Fruit fly (Drosophila melanogaster) whole organism, embryonic: Measurements from ENCODE around the gene fig.

Experiments
- Bgb ChIP-seq: fragments of 200-800 bp; sonication (Bioruptor generic); IDR thresholded peaks from 2 replicates; pipeline ENCODE4 v1.3.6; 2022; ENCODE audit warnings: missing biosample characterization, missing genetic modification characterization; ENCODE audit not compliant: partially characterized antibody
- Blimp-1 ChIP-seq: fragments of 200-800 bp; sonication (Bioruptor generic); optimal IDR thresholded peaks from 3 replicates; lab custom pipeline; 2018; ENCODE audit warnings: missing biosample characterization, missing genetic modification characterization, mild to moderate bottlenecking, moderate library complexity, missing genetic modification reagents
- CG10654 ChIP-seq: fragments of 200-800 bp; sonication (Bioruptor generic); optimal IDR thresholded peaks from 2 replicates; lab custom pipeline; 2016; ENCODE audit warnings: missing biosample characterization, missing genetic modification characterization
- CG12071 ChIP-seq: fragments of 200-800 bp; sonication (Bioruptor generic); optimal IDR thresholded peaks from 3 replicates; lab custom pipeline; 2018; ENCODE audit warnings: missing biosample characterization, mild to moderate bottlenecking, missing genetic modification characterization
- CG12236 ChIP-seq: fragments of 200-800 bp; sonication (Bioruptor generic); optimal IDR thresholded peaks from 2 replicates; lab custom pipeline; 2016; ENCODE audit warnings: missing biosample characterization, missing genetic modification characterization
- CG13296 ChIP-seq: fragments of 200-800 bp; sonication (Bioruptor generic); optimal IDR thresholded peaks from 3 replicates; lab custom pipeline; 2018; ENCODE audit warnings: missing biosample characterization, mild to moderate bottlenecking, missing genetic modification characterization
- CG17912 ChIP-seq: fragments of 200-800 bp; sonication (Bioruptor generic); optimal IDR thresholded peaks from 2 replicates; lab custom pipeline; 2018; ENCODE audit warnings: missing biosample characterization, mild to moderate bottlenecking, missing genetic modification characterization
- CG18764 ChIP-seq: fragments of 200-800 bp; sonication (Bioruptor generic); optimal IDR thresholded peaks from 3 replicates; lab custom pipeline; 2016; ENCODE audit warnings: missing biosample characterization, missing genetic modification characterization
- CG30431 ChIP-seq: fragments of 200-800 bp; sonication (Bioruptor generic); optimal IDR thresholded peaks from 2 replicates; lab custom pipeline; 2017; ENCODE audit warnings: missing biosample characterization, missing genetic modification characterization
- CG34376 ChIP-seq: fragments of 200-800 bp; sonication (Bioruptor generic); optimal IDR thresholded peaks from 2 replicates; lab custom pipeline; 2018; ENCODE audit warnings: missing biosample characterization, mild to moderate bottlenecking, missing genetic modification characterization
- CG4617 ChIP-seq: fragments of 200-800 bp; sonication (Bioruptor generic); optimal IDR thresholded peaks from 3 replicates; lab custom pipeline; 2016; ENCODE audit warnings: missing biosample characterization, missing genetic modification characterization, borderline replicate concordance
- CG6683 ChIP-seq: fragments of 200-800 bp; sonication (Bioruptor generic); optimal IDR thresholded peaks from 2 replicates; lab custom pipeline; 2017; ENCODE audit warnings: missing biosample characterization, mild to moderate bottlenecking, missing genetic modification characterization, missing genetic modification reagents
- CG7271 ChIP-seq: fragments of 200-800 bp; sonication (Bioruptor generic); optimal IDR thresholded peaks from 2 replicates; lab custom pipeline; 2018; ENCODE audit warnings: missing biosample characterization, mild to moderate bottlenecking, missing genetic modification characterization, moderate library complexity
- CG7372 ChIP-seq: fragments of 200-800 bp; sonication (Bioruptor generic); IDR thresholded peaks from 2 replicates; pipeline ENCODE4 v1.3.6; 2022; ENCODE audit warnings: missing biosample characterization, missing genetic modification characterization
- CkIIα-i1 ChIP-seq: fragments of 200-800 bp; sonication (Bioruptor generic); IDR thresholded peaks from 2 replicates; pipeline ENCODE4 v1.3.6; 2022; ENCODE audit warnings: missing biosample characterization, missing genetic modification characterization
- CrebB ChIP-seq: fragments of 200-800 bp; sonication (Bioruptor generic); optimal IDR thresholded peaks from 3 replicates; lab custom pipeline; 2018; ENCODE audit warnings: missing biosample characterization, mild to moderate bottlenecking, missing genetic modification characterization
- Hr39 ChIP-seq: fragments of >200 bp; optimal IDR thresholded peaks from 2 replicates; lab custom pipeline; 2017
- Hr51 ChIP-seq, 2 experiments: fragments of 200-800 bp; sonication (Bioruptor generic); optimal IDR thresholded peaks; 2 replicates in 1 of 2; 3 replicates in 1 of 2; lab custom pipeline; 2016 to 2018; ENCODE audit warnings: missing biosample characterization in 2 of 2, missing genetic modification characterization in 2 of 2, mild to moderate bottlenecking in 1 of 2, moderate library complexity in 1 of 2
- Mad ChIP-seq: fragments of 200-800 bp; sonication (Bioruptor generic); optimal IDR thresholded peaks from 2 replicates; lab custom pipeline; 2016; ENCODE audit warnings: missing biosample characterization, missing genetic modification characterization
- Med ChIP-seq: fragments of 200-800 bp; sonication (Bioruptor generic); peaks from one replicate; lab custom pipeline; 2016; ENCODE audit warnings: missing biosample characterization, missing genetic modification characterization, mild to moderate bottlenecking, inconsistent platforms, moderate library complexity
- Nf-YB ChIP-seq: fragments of 200-800 bp; sonication (Bioruptor generic); optimal IDR thresholded peaks from 3 replicates; lab custom pipeline; 2019; ENCODE audit warnings: missing biosample characterization, mild to moderate bottlenecking, missing genetic modification characterization, moderate library complexity
- NfI ChIP-seq: fragments of 200-800 bp; sonication (Bioruptor generic); optimal IDR thresholded peaks from 3 replicates; lab custom pipeline; 2018; ENCODE audit warnings: missing biosample characterization, mild to moderate bottlenecking, missing genetic modification characterization, moderate library complexity
- Sry-δ ChIP-seq: fragments of 200-800 bp; sonication (Bioruptor generic); optimal IDR thresholded peaks from 2 replicates; lab custom pipeline; 2016; ENCODE audit warnings: missing biosample characterization, missing genetic modification characterization
- abd-A ChIP-seq: fragments of 200-800 bp; sonication (Bioruptor generic); optimal IDR thresholded peaks from 3 replicates; lab custom pipeline; 2019; ENCODE audit warnings: missing biosample characterization, mild to moderate bottlenecking, missing genetic modification characterization, moderate library complexity
- aop ChIP-seq: fragments of 200-800 bp; sonication (Bioruptor generic); IDR thresholded peaks from 2 replicates; pipeline ENCODE4 v1.3.6; 2022; ENCODE audit warnings: missing biosample characterization, missing genetic modification characterization
- cas ChIP-seq: fragments of 200-800 bp; sonication (Bioruptor generic); IDR thresholded peaks from 2 replicates; pipeline ENCODE4 v1.3.6; 2022; ENCODE audit warnings: missing biosample characterization, missing genetic modification characterization
- chif ChIP-seq, 2 experiments: fragments of 200-800 bp; sonication (Bioruptor generic); optimal IDR thresholded peaks; 3 replicates each; lab custom pipeline; 2016; ENCODE audit warnings: missing biosample characterization in 2 of 2, missing genetic modification characterization in 2 of 2
- chn ChIP-seq: fragments of 200-800 bp; sonication (Bioruptor generic); optimal IDR thresholded peaks from 2 replicates; lab custom pipeline; 2016; ENCODE audit warnings: missing biosample characterization, missing genetic modification characterization
- cwo ChIP-seq: fragments of 200-800 bp; sonication (Bioruptor generic); optimal IDR thresholded peaks from 3 replicates; lab custom pipeline; 2017; ENCODE audit warnings: missing biosample characterization, missing genetic modification characterization, mild to moderate bottlenecking, moderate library complexity, missing genetic modification reagents
- dati ChIP-seq: fragments of 200-800 bp; sonication (Bioruptor generic); IDR thresholded peaks from 2 replicates; pipeline ENCODE4 v1.3.6; 2022; ENCODE audit warnings: missing biosample characterization, missing genetic modification characterization
- grau ChIP-seq: fragments of 200-800 bp; optimal IDR thresholded peaks from 3 replicates; lab custom pipeline; 2019; ENCODE audit warnings: missing biosample characterization, mild to moderate bottlenecking, missing genetic modification characterization, moderate library complexity
- inv ChIP-seq: fragments of 200-800 bp; sonication (Bioruptor generic); IDR thresholded peaks from 2 replicates; pipeline ENCODE4 v1.3.6; 2022; ENCODE audit warnings: missing biosample characterization, missing genetic modification characterization; ENCODE audit not compliant: partially characterized antibody
- lmd ChIP-seq: fragments of 200-800 bp; sonication (Bioruptor generic); IDR thresholded peaks from 2 replicates; pipeline ENCODE4 v1.3.6; 2022; ENCODE audit warnings: missing biosample characterization, missing genetic modification characterization
- mirr ChIP-seq: fragments of 200-800 bp; sonication (Bioruptor generic); optimal IDR thresholded peaks from 3 replicates; lab custom pipeline; 2018; ENCODE audit warnings: missing biosample characterization, mild to moderate bottlenecking, missing genetic modification characterization
- nau ChIP-seq: fragments of 200-800 bp; sonication (Bioruptor generic); optimal IDR thresholded peaks from 3 replicates; lab custom pipeline; 2017; ENCODE audit warnings: missing biosample characterization, mild to moderate bottlenecking, missing genetic modification characterization, missing genetic modification reagents
- prd ChIP-seq, 3 experiments: fragments of >200 bp in 2 of 3; fragments of 200-800 bp in 1 of 3; sonication (Bioruptor generic) in 1 of 3; optimal IDR thresholded peaks in 2 of 3; IDR thresholded peaks in 1 of 3; 2 replicates in 2 of 3; 3 replicates in 1 of 3; pipeline versions ENCODE4 v1.3.6 to Lab custom; 2017 to 2022; ENCODE audit warnings: missing biosample characterization in 1 of 3, missing genetic modification characterization in 1 of 3
- pzg ChIP-seq: fragments of 200-800 bp; sonication (Bioruptor generic); optimal IDR thresholded peaks from 3 replicates; lab custom pipeline; 2018; ENCODE audit warnings: missing biosample characterization, mild to moderate bottlenecking, missing genetic modification characterization, moderate library complexity
- rib ChIP-seq: fragments of 200-800 bp; sonication (Bioruptor generic); IDR thresholded peaks from 2 replicates; pipeline ENCODE4 v1.3.6; 2022; ENCODE audit warnings: missing biosample characterization, missing genetic modification characterization
- sd ChIP-seq: fragments of 200-800 bp; sonication (Bioruptor generic); optimal IDR thresholded peaks from 3 replicates; lab custom pipeline; 2018; ENCODE audit warnings: missing biosample characterization, mild to moderate bottlenecking, missing genetic modification characterization, moderate library complexity
- sens-2 ChIP-seq: fragments of 200-800 bp; sonication (Bioruptor generic); IDR thresholded peaks from 2 replicates; pipeline ENCODE4 v1.3.6; 2022; ENCODE audit warnings: missing biosample characterization, missing genetic modification characterization
- shn ChIP-seq: fragments of 200-800 bp; sonication (Bioruptor generic); optimal IDR thresholded peaks from 3 replicates; lab custom pipeline; 2016; ENCODE audit warnings: missing biosample characterization, missing genetic modification characterization
- sima ChIP-seq: fragments of 200-800 bp; sonication (Bioruptor generic); optimal IDR thresholded peaks from 2 replicates; lab custom pipeline; 2016; ENCODE audit warnings: missing biosample characterization, missing genetic modification characterization
- tin ChIP-seq: fragments of 200-800 bp; sonication (Bioruptor generic); optimal IDR thresholded peaks from 3 replicates; lab custom pipeline; 2016; ENCODE audit warnings: missing biosample characterization, missing genetic modification characterization
- z ChIP-seq: fragments of 200-800 bp; sonication (Bioruptor generic); IDR thresholded peaks from 3 replicates; pipeline ENCODE4 v1.3.6; 2022; ENCODE audit warnings: missing biosample characterization, missing genetic modification characterization
- zen ChIP-seq: fragments of 200-800 bp; sonication (Bioruptor generic); optimal IDR thresholded peaks from 3 replicates; lab custom pipeline; 2018; ENCODE audit warnings: missing biosample characterization, mild to moderate bottlenecking, missing genetic modification characterization, moderate library complexity

The fig gene

DNA sequence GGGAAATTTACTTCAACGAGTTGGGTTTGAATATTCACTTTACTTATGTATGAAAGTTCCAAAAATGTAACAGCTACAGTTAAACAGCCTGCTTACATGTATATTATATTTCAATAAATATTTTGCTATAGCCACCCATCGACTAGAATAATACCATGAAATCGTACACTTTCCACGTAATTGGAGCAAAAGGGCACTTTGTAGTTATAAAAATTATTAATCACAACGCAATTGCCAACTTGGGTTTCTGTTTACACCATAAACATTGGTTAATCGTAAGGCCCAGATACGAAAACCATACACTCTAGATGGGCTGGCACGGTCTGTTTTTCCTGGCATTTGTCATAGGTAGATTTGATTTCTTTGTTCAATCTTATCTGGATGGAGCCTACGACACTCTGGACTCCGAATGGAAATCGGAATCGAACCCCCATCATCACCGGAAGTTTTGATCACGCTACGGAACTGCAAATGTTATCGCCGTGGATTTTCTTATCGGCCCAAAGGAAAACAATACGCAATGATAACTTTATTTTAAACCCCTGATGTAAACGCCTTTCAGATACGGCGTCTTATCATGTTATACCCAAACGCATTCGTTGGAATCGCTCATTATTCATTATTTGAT, at the start of gene fig (continued):
- TF ChIP-seq chif (GFP tag; optimal IDR thresholded peaks at IDR 0.05; lab: Kevin White, UChicago) (no peak), CG17912 (GFP tag; lab: Kevin White, UChicago) (no peak), pzg (GFP tag; lab: Kevin White, UChicago) (no peak), Hr39 (no peak), Mad (GFP tag; lab: Kevin White, UChicago) (no peak), grau (tag; lab: Kevin White, UChicago) (no peak), aop (GFP tag; lab: Robert Waterston, UW) (0 out of 2 replicates have a peak, but pooled peaks have one; percentile 27), Hr51 (GFP tag; optimal IDR thresholded peaks at IDR 0.05; lab: Kevin White, UChicago) (no peak), sima (GFP tag; lab: Kevin White, UChicago) (no peak), abd-A (tag; lab: Kevin White, UChicago) (no peak), mirr (GFP tag; lab: Kevin White, UChicago) (peak; percentile 64), nau (GFP tag; lab: Kevin White, UChicago) (no peak), CG12236 (no peak), Bgb (GFP tag; lab: Robert Waterston, UW) (no peak), Sry-δ (GFP tag; lab: Kevin White, UChicago) (no peak), CrebB (tag; lab: Kevin White, UChicago) (no peak), dati (GFP tag; lab: Robert Waterston, UW) (no peak), CG30431 (GFP tag; lab: Kevin White, UChicago) (no peak), CG34376 (GFP tag; lab: Kevin White, UChicago) (peak; percentile 66), CG10654 (no peak), CG18764 (GFP tag; lab: Kevin White, UChicago) (no peak), Blimp-1 (GFP tag; lab: Kevin White, UChicago) (no peak), CG6683 (GFP tag; lab: Kevin White, UChicago) (no peak), CG12071 (GFP tag; lab: Kevin White, UChicago) (no peak), z (GFP tag; lab: Robert Waterston, UW) (0 out of 3 replicates have a peak, but pooled peaks have one; percentile 22), Nf-YB (GFP tag; lab: Kevin White, UChicago) (no peak), rib (GFP tag; lab: Robert Waterston, UW) (no peak), inv (GFP tag; lab: Robert Waterston, UW) (no peak), CG7372 (GFP tag; lab: Robert Waterston, UW) (no peak), cwo (GFP tag; lab: Kevin White, UChicago) (peak; percentile 26), CG4617 (GFP tag; lab: Kevin White, UChicago) (no peak), Med (GFP tag; lab: Kevin White, UChicago) (peak; percentile 13), CkIIα-i1 (GFP tag; lab: Robert Waterston, UW) (no peak), zen (tag; lab: Kevin White, UChicago) (no peak), CG13296 (GFP tag; lab: Kevin White, UChicago) (no peak), sd (tag; lab: Kevin White, UChicago) (peak; percentile 18), chn (GFP tag; lab: Kevin White, UChicago) (no peak), shn (GFP tag; lab: Kevin White, UChicago) (no peak), cas (GFP tag; lab: Robert Waterston, UW) (no peak), prd (optimal IDR thresholded peaks at IDR 0.05; lab: Kevin White, UChicago) (no peak), prd (GFP tag; IDR thresholded peaks at IDR 0.05; lab: Robert Waterston, UW) (no peak), CG7271 (tag; lab: Kevin White, UChicago) (no peak), lmd (GFP tag; lab: Robert Waterston, UW) (no peak), sens-2 (GFP tag; lab: Robert Waterston, UW) (0 out of 2 replicates have a peak, but pooled peaks have one; percentile 6), tin (GFP tag; lab: Kevin White, UChicago) (no peak), NfI (GFP tag; lab: Kevin White, UChicago) (no peak)
